Fruit fly (Drosophila melanogaster): Measurements from ENCODE around the gene CG16790.

The CG16790 gene

DNA sequence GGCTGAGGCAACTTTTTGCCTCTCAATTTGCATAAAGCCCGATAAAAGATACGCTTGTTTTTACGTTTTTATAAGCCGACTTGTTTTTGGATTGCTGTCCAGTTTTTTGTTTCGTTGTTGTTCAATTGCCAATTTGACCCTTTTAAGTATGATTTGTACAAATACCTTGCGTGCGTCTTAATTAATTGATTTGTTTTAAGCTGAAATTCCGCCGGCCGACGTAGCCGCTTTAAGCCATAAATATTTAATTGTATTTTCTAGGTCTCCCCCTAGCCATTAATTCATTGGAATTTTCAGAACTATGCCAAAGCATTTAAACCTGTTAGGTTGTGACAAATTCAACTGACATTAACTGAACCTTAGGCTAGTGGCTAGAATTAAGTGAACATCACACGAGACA, 26.6 kb upstream of the CG16790 start:
- TF ChIP-seq ttk (optimal IDR thresholded peaks at IDR 0.05), result no peak
- TF ChIP-seq Sin3A (optimal IDR thresholded peaks at IDR 0.05), result no peak
- no peak for TF ChIP-seq h (optimal IDR thresholded peaks at IDR 0.05)
- no peak for TF ChIP-seq psq (optimal IDR thresholded peaks at IDR 0.05)
- TF ChIP-seq Myc (optimal IDR thresholded peaks at IDR 0.05), result no peak
- no peak for TF ChIP-seq insv (optimal IDR thresholded peaks at IDR 0.05)

DNA sequence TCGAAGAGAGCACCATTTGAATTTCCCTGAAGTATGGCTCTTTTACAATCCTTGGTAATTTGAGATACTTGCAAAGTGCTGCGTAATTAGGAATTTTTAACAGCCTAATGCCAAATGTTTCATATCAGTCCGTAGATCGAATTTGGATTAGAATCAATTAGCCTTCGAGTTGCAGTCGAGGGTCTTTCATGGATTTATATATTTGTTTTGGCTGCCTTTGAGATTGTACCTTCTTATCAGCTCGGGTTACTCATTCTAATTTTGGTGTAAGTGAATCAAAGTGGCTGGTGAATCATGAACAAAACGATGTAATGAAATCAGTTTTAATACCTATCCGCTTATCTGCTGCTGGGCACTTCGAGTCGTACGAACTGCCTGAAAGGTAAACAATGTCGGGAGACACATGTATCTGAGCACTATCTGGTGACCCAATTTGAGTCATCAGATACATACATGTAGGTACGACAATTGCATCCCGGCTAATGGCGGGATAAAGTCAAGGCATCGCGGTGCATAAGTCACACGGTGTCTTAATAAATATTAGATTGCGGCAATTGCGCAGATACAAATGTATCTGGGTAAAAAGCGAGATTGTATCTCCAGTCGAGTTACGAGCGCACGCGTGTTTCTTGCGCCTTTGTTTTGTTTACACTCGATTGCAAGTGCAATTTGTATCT, 25.8 kb upstream of the CG16790 start:
- TF ChIP-seq Myc (optimal IDR thresholded peaks at IDR 0.05) (no peak), h (optimal IDR thresholded peaks at IDR 0.05) (no peak), ttk (optimal IDR thresholded peaks at IDR 0.05) (no peak), insv (optimal IDR thresholded peaks at IDR 0.05) (no peak), Sin3A (optimal IDR thresholded peaks at IDR 0.05) (no peak), psq (optimal IDR thresholded peaks at IDR 0.05) (no peak)

DNA sequence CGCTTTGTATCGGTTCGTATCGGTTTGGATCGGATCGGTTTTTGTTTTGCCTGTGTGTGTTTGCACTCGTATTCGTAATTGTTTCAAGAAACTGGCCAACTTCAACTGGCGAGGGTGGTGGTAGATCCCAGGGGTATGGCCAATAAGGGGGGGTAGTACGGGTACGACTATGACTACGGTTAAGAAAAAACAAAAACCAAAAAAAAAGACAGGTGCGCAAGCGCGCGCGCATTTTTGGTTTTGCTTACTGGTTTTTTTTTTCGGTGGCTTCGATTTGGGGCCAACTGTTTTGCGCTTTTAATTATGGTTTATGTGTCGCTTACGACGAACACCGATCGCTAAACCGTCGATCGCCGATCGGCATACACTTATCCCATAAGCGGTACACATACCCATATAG, 24.8 kb upstream of the CG16790 start:
- no peak for TF ChIP-seq ttk (optimal IDR thresholded peaks at IDR 0.05)
- no peak for TF ChIP-seq Sin3A (optimal IDR thresholded peaks at IDR 0.05)
- no peak for TF ChIP-seq h (optimal IDR thresholded peaks at IDR 0.05)
- no peak for TF ChIP-seq insv (optimal IDR thresholded peaks at IDR 0.05)
- TF ChIP-seq Myc (optimal IDR thresholded peaks at IDR 0.05), result no peak
- TF ChIP-seq psq (optimal IDR thresholded peaks at IDR 0.05), result no peak

DNA sequence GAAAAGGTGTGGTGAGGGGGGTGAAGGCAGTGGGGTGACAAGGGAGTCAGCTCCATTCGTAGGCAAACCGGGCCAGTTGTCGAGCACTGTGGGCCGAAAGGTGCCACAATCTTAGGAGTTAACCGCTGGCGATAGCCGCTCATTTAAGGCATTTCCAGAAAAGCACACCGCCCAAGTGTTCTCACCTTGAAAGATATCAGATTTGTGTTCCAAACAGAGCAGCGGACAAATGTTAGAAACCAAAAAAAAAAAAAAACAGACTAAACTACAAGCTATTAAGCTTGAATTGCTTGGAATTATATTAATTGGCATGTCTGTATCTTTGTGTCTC, 24.2 kb upstream of the CG16790 start:
- no peak for TF ChIP-seq Sin3A (optimal IDR thresholded peaks at IDR 0.05)
- TF ChIP-seq Myc (optimal IDR thresholded peaks at IDR 0.05), result no peak
- no peak for TF ChIP-seq psq (optimal IDR thresholded peaks at IDR 0.05)
- TF ChIP-seq h (optimal IDR thresholded peaks at IDR 0.05), result no peak
- TF ChIP-seq insv (optimal IDR thresholded peaks at IDR 0.05), result no peak
- TF ChIP-seq ttk (optimal IDR thresholded peaks at IDR 0.05), result no peak

DNA sequence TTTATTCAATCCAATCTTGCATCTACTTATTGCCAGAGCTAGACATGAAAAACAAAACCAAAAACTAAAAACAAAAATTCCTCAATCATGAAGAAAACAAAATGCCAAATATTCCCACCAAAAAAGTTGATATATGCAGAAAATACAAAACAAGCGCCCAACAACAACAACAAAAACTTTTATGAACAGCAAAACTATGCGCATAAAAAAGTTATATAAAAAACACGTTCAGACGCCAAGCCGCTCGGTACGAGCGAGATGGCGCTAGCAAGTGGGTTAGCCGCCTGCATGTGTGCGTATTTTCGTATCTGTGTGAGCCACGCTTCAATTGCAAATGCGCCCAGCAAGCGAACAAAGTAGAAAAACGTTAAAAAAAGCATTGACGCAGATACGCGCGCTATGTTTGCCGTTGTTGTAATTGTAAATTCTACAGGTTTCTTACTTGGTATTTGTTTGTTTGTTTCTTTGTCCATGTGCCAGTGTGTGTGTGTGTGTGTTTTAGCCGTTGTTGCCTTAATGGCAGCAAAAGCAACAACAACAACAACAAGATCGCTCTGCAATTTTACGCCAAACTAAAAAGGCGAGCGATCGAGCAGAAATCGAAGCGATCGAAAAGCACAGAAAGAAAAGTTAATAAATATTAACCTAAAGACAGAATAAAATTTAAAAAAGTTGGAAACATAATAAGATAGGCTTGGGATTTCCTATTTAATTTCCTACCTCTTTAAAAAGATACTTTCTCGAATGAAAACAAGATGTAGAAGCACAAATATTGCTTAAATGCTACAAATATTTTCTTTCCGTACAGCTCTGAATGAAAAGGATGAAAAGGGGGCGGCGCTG, 23.6 kb upstream of the CG16790 start:
- TF ChIP-seq Myc (optimal IDR thresholded peaks at IDR 0.05) (no peak), Sin3A (optimal IDR thresholded peaks at IDR 0.05) (no peak), ttk (optimal IDR thresholded peaks at IDR 0.05) (no peak), insv (optimal IDR thresholded peaks at IDR 0.05) (no peak), psq (optimal IDR thresholded peaks at IDR 0.05) (no peak), h (optimal IDR thresholded peaks at IDR 0.05) (no peak)

DNA sequence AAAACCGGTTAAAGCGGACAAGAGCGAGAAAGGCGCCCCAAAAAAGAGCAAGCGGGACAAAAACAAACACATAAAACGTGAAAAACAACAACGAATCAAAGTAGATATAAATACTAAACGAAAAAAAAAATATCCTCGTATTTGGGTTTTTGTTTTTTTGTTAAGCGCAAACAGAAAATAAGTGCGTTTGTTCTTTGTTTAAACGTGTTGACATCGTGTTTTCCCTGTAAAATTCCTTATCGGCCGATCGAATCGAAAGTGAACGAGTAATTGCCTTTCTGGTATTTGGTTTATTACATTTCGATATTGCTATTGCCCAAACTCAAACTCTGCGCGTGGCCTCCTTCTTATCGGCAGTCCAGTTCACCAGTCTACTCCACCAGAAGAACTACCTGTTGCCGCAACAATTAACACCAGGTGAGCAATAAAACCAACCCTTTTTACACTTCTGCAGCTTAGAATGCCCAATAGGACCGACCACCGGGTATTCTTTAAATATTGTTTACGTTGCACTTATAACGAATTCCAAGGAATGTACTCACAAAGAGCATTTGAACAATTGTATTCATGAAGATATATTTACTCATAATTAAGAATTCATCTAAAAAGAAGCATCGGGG, 21.9 kb upstream of the CG16790 start:
- no peak for TF ChIP-seq psq (optimal IDR thresholded peaks at IDR 0.05)
- no peak for TF ChIP-seq Sin3A (optimal IDR thresholded peaks at IDR 0.05)
- no peak for TF ChIP-seq h (optimal IDR thresholded peaks at IDR 0.05)
- TF ChIP-seq insv (optimal IDR thresholded peaks at IDR 0.05), result no peak

DNA sequence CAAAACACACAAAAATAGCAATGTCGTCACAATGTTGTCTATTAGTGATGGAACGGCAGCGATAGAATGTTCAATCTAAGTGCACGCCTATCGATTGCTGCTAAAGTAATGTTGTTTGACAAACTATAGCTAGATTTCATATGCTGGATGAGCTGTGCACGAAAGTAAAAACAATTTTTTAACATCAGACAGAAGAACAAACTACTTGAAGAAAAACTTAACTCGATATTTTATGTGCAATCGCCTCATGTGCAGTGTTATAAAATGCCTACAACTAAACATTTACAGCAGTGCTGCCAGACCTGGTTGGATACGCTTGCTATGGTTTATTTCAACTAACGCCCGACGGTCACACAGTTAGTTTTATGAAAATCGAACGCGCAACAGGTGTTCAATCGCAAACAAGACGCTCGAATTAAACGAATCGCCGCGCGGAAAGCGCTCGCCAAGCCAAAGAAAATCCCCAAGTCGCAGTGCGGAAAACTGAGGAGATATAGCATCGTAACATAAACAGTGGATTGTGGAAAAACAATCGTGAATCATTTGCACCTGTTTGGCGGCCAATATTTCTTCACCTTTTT, 21.0 kb upstream of the CG16790 start, which contains the start of the genes bocks and CG8312:
TSS of gene bocks (minus strand) at position 51 of the 581 bp plus-strand sequence.
TSS of gene CG8312 (plus strand) at position 358 of the 581 bp plus-strand sequence.
- no peak for TF ChIP-seq psq (optimal IDR thresholded peaks at IDR 0.05)
- no peak for TF ChIP-seq insv (optimal IDR thresholded peaks at IDR 0.05)
- TF ChIP-seq Myc (optimal IDR thresholded peaks at IDR 0.05), result no peak
- no peak for TF ChIP-seq ttk (optimal IDR thresholded peaks at IDR 0.05)
- no peak for TF ChIP-seq Sin3A (optimal IDR thresholded peaks at IDR 0.05)
- TF ChIP-seq h (optimal IDR thresholded peaks at IDR 0.05), result no peak

DNA sequence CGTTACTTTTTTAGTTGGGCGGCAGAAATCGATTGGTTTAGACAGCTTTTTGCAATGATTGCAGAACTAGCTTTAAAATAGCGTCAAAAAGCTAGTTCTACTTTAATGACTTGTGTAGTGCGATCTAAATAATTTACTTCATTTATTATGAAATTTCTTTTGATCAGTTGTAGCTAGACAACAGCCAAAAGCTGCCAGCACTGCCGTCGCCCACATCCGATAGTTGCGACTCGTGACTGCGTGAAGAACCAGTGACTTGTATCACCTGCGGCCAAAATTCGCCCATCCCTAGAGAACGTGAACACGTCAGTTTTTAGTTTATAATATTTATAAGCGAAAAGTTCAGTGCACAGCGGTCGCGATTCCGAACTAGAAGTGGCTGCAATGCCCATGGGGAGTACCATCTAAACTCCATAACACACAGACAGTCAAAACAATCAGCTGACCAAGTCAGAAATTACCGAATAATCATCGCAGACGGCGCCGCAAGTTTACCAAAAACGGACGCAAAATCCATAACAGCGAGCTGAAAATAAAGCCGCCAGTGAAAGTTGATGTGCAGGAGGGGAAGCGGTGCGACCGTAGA, 16.7 kb upstream of the CG16790 start, which contains the start of gene P58IPK:
TSS of gene P58IPK (plus strand) at position 280 of the 586 bp plus-strand sequence.
- TF ChIP-seq ttk (optimal IDR thresholded peaks at IDR 0.05) (no peak), psq (optimal IDR thresholded peaks at IDR 0.05) (no peak), Sin3A (optimal IDR thresholded peaks at IDR 0.05) (no peak), h (optimal IDR thresholded peaks at IDR 0.05) (no peak), Myc (optimal IDR thresholded peaks at IDR 0.05) (no peak), insv (optimal IDR thresholded peaks at IDR 0.05) (no peak)

DNA sequence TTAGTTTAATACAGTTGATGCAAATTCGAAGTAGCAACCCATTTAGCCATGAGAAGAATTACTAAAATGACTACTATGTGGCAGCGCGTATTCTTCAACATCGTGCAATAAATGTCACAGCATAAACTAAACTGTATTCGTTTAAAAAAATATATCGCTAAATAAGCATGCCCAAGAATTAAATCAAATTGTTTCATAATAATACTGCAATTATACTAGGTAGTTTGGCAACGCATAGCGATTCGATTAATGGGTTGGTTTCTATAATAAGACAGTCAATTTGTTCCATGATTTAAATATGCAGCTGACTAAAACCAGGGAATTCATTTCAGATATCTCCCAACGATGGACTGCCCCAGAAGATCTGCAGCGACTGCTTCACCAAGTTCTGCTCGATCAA, 13.1 kb upstream of the CG16790 start, which contains the start of gene CG33654:
TSS of gene CG33654 (minus strand) at position 101 of the 400 bp plus-strand sequence.
- no peak for TF ChIP-seq Sin3A (optimal IDR thresholded peaks at IDR 0.05)
- TF ChIP-seq insv (optimal IDR thresholded peaks at IDR 0.05), result no peak
- TF ChIP-seq ttk (optimal IDR thresholded peaks at IDR 0.05), result no peak
- no peak for TF ChIP-seq psq (optimal IDR thresholded peaks at IDR 0.05)
- TF ChIP-seq h (optimal IDR thresholded peaks at IDR 0.05), result no peak
- TF ChIP-seq Myc (optimal IDR thresholded peaks at IDR 0.05), result no peak

DNA sequence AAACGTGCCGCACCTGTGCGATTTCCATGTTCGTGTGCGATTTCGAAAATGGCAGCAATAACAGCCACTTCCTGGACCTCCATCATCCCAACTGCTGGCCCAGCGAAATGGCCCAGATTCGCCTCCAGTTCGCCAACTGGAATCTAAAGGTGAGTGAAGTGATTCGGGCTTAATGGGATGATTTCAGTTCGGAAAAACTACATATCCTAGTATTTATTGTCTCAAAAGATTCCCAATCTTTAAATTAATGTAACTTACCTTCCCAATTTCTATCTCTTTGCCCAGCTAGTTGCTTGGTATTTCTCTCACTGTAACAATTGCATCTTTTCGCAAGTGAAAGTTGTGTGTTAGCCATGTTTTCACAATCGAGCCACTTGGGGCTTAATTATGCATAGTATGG, 12.0 kb upstream of the CG16790 start:
- TF ChIP-seq ttk (optimal IDR thresholded peaks at IDR 0.05) (no peak), Sin3A (optimal IDR thresholded peaks at IDR 0.05) (no peak), Myc (optimal IDR thresholded peaks at IDR 0.05) (no peak), insv (optimal IDR thresholded peaks at IDR 0.05) (no peak), h (optimal IDR thresholded peaks at IDR 0.05) (no peak), psq (optimal IDR thresholded peaks at IDR 0.05) (no peak)

DNA sequence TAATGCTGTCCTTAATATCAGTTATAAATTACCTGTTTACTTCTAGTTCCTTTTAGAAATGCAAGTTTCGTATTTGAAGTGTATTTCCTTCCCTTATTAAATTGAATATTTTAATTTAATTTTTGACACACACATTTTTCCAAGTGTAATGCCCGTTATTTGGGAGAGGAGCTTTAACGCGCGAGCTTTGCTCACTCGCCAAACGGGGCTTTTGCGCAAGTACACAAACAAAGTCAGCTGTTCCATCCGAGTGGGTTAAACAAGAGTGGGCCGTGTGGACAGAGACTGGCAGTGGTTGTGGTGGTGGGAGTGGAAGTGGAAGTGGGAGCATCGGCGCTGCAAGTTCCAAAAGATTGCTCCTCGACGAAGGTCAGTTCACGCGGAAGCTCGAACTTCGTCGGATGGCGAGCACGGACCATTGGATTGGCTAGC, 11.1 kb upstream of the CG16790 start, which contains the start of gene CG8301:
TSS of gene CG8301 (plus strand) at position 218 of the 432 bp plus-strand sequence.
- TF ChIP-seq Sin3A (optimal IDR thresholded peaks at IDR 0.05), result no peak
- TF ChIP-seq ttk (optimal IDR thresholded peaks at IDR 0.05), result no peak
- TF ChIP-seq insv (optimal IDR thresholded peaks at IDR 0.05), result no peak
- no peak for TF ChIP-seq h (optimal IDR thresholded peaks at IDR 0.05)

Data from Kc167 (cell line).